Fruit fly (Drosophila melanogaster): ENCODE data around the gene CG43317.

DNA sequence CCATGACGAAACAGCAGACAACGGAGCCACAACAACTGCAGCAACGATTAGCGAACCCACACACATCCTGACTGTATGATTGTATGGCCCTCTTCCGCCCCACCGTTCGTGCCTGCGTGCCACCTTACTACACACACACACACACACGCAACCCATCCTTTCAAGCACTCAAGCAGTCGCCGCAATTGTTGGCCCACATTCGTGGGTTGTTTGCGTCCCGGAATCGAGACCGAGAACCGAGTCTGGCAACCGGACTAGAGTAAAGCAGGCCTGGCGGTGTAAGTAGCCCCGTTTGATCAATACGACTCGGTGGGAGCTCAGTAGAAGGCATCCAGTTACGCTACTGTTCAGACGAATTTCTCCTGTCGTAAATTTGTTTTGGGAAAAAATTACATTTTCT is 12.0 kb upstream of the CG43317 start, which contains the start of gene CG4546:
- no peak for TF ChIP-seq nerfin-1 (tag; optimal IDR thresholded peaks at IDR 0.05)
- TF ChIP-seq CG11696 (GFP tag; IDR thresholded peaks at IDR 0.05) = no peak
- TF ChIP-seq CG12659 (GFP tag; optimal IDR thresholded peaks at IDR 0.05) = no peak
- TF ChIP-seq CG6813 (GFP tag; optimal IDR thresholded peaks at IDR 0.05) = no peak
- TF ChIP-seq nom (GFP tag; optimal IDR thresholded peaks at IDR 0.05) = no peak
- no peak for TF ChIP-seq CG43689 (GFP tag; IDR thresholded peaks at IDR 0.05)
- no peak for TF ChIP-seq schlank (tag; optimal IDR thresholded peaks at IDR 0.05)
- no peak for TF ChIP-seq CG13296 (GFP tag; optimal IDR thresholded peaks at IDR 0.05)
- TF ChIP-seq Fer1 (GFP tag; optimal IDR thresholded peaks at IDR 0.05) = no peak
- TF ChIP-seq vvl (GFP tag; IDR thresholded peaks at IDR 0.05) = no peak
- no peak for TF ChIP-seq Sox100B (GFP tag; optimal IDR thresholded peaks at IDR 0.05)
- TF ChIP-seq cato (GFP tag; optimal IDR thresholded peaks at IDR 0.05; ENCODE audit: borderline replicate concordance) = no peak
- no peak for TF ChIP-seq unc-4 (GFP tag; IDR thresholded peaks at IDR 0.05; ENCODE audit: partially characterized antibody)
- no peak for TF ChIP-seq Aef1 (GFP tag; IDR thresholded peaks at IDR 0.05)

Measured in whole organism, embryonic.